Worm (Caenorhabditis elegans) whole organism, young adult: ENCODE results near the gene F08H9.4.

Source experiments
- B0261.1 ChIP-seq: sonication (generic microtip); optimal IDR thresholded peaks from 2 replicates; lab custom pipeline; 2016; ENCODE audit warnings: mild to moderate bottlenecking, missing genetic modification characterization, moderate library complexity, missing compliant biosample characterization
- ama-1 ChIP-seq, 3 experiments: fragments of 150-350 bp in 1 of 3; sonication (generic microtip) in 2 of 3; optimal IDR thresholded peaks; 2 replicates each; lab custom pipeline; 2014 to 2018; ENCODE audit warnings: missing biosample characterization in 2 of 3, missing genetic modification characterization in 2 of 3, missing genetic modification reagents in 2 of 3
- athp-1 ChIP-seq: sonication (generic microtip); optimal IDR thresholded peaks from 2 replicates; lab custom pipeline; 2017; ENCODE audit warnings: mild to moderate bottlenecking, missing genetic modification characterization, missing compliant biosample characterization
- cebp-2 ChIP-seq: fragments of 200-800 bp; sonication (Bioruptor generic); IDR thresholded peaks from 2 replicates; pipeline ENCODE4 v1.3.6; 2022; ENCODE audit warnings: missing genetic modification characterization, missing compliant biosample characterization
- ceh-27 ChIP-seq: fragments of 200-800 bp; sonication (Bioruptor generic); optimal IDR thresholded peaks from 2 replicates; lab custom pipeline; 2018; ENCODE audit warnings: mild to moderate bottlenecking, missing genetic modification characterization, moderate library complexity, missing compliant biosample characterization
- die-1 ChIP-seq: sonication (generic microtip); optimal IDR thresholded peaks from 2 replicates; lab custom pipeline; 2016; ENCODE audit warnings: missing genotype, mild to moderate bottlenecking, missing genetic modification characterization, missing compliant biosample characterization
- dox-1 ChIP-seq: fragments of 200-800 bp; sonication (Bioruptor generic); IDR thresholded peaks from 2 replicates; pipeline ENCODE4 v1.3.6; 2022; ENCODE audit warnings: missing genetic modification reagents, missing genetic modification characterization, missing compliant biosample characterization
- mcd-1 ChIP-seq: fragments of 200-800 bp; sonication (Bioruptor generic); IDR thresholded peaks from 2 replicates; pipeline ENCODE4 v1.3.6; 2022; ENCODE audit warnings: missing genetic modification reagents, missing genetic modification characterization, missing compliant biosample characterization
- nfya-2 ChIP-seq: fragments of 200-800 bp; sonication (Bioruptor generic); IDR thresholded peaks from 2 replicates; pipeline ENCODE4 v1.3.6; 2022; ENCODE audit warnings: missing genetic modification reagents, missing genetic modification characterization, missing compliant biosample characterization
- nhr-179 ChIP-seq: sonication (generic microtip); optimal IDR thresholded peaks from 2 replicates; lab custom pipeline; 2016; ENCODE audit warnings: mild to moderate bottlenecking, missing genetic modification characterization, missing compliant biosample characterization
- nhr-80 ChIP-seq: sonication (generic microtip); optimal IDR thresholded peaks from 2 replicates; lab custom pipeline; 2016; ENCODE audit warnings: missing genetic modification characterization, missing compliant biosample characterization
- snpc-1.1 ChIP-seq: sonication (generic microtip); optimal IDR thresholded peaks from 2 replicates; lab custom pipeline; 2017; ENCODE audit warnings: missing genetic modification characterization, mild to moderate bottlenecking, missing compliant biosample characterization, antibody characterized with exemption, moderate library complexity, missing genotype, missing genetic modification reagents; ENCODE audit not compliant: insufficient read depth
- unc-130 ChIP-seq: sonication (generic microtip); optimal IDR thresholded peaks from 2 replicates; lab custom pipeline; 2016; ENCODE audit warnings: missing genetic modification reagents, missing genetic modification characterization, missing compliant biosample characterization
- unc-62 ChIP-seq: fragments of 150-350 bp; optimal IDR thresholded peaks from 2 replicates; lab custom pipeline; 2014; ENCODE audit warnings: missing biosample characterization, missing genetic modification reagents, missing genetic modification characterization

- TF ChIP-seq die-1 (tag; lab: Kevin White, UChicago), result no peak
- TF ChIP-seq ceh-27 (GFP tag; lab: Kevin White, UChicago), result no peak
- TF ChIP-seq nhr-179 (tag; lab: Kevin White, UChicago), result no peak
- no peak for TF ChIP-seq athp-1 (tag; lab: Kevin White, UChicago)
- no peak for TF ChIP-seq nfya-2 (GFP tag; lab: Robert Waterston, UW)
- no peak for TF ChIP-seq unc-62 (GFP tag; lab: Kevin White, UChicago)
- no peak for TF ChIP-seq ama-1 (optimal IDR thresholded peaks at IDR 0.05; lab: Kevin White, UChicago)
- no peak for TF ChIP-seq ama-1 (GFP tag; optimal IDR thresholded peaks at IDR 0.05; lab: Kevin White, UChicago)
- no peak for TF ChIP-seq dox-1 (GFP tag; lab: Robert Waterston, UW)
- no peak for TF ChIP-seq snpc-1.1 (tag; lab: Kevin White, UChicago)
- TF ChIP-seq B0261.1 (tag; lab: Kevin White, UChicago), result no peak
- no peak for TF ChIP-seq unc-130 (GFP tag; lab: Kevin White, UChicago)
- no peak for TF ChIP-seq mcd-1
- TF ChIP-seq cebp-2 (GFP tag; lab: Robert Waterston, UW), result no peak
- TF ChIP-seq nhr-80 (tag; lab: Kevin White, UChicago), result no peak
Measured at ce11 chrV:14432259-14432658, 32.0 kb downstream of the F08H9.4 start, which contains the start of gene egl-1.
